Fruit fly (Drosophila melanogaster): ENCODE measurements around the gene robl37BC.
A peak's percentile ranks its signal among the peaks of the same experiment; 100 is the strongest.

robl37BC gene

DNA sequence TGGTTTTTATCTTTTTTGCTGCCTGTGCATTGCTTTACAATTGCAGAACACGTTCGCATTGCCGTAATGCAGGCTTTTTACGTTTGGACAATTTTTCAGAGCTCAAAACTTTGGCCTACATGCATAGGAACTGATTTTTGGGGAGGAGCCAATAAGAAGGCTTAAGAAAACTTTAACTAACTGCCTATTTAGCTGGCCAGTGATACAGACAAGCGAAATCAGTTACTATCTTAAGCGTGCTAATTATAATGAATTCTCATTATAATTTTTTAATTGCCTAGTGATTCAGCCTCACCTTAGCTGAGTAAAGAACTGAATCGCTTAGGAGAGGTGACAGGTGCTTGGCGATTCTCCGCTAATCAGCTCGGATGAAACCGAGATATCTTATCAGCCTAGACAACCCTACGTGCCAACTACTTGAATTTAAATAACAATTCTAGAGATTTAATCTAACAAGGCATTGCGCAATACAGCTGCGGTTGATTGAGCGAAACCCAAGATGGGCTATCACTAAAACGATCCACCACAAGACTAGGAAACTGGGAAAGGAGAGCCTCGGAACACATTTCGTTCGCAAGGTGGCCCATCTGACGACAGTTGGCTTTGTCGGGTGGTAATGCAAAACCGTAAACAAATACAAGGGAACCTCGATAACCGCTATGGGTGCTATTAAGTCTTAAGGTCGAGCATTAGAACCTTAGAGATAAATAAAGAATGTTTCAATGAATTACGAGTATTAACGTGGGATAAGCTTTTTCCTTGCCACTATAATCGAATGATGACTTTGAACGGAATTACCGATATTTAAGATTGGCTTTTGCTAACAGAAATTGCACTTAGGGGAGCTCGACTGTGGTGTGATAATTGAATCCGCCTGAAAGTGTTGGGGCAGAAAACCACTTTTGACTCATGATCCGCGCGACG lies 25.2 kb upstream of the robl37BC start (continued):
- TF ChIP-seq mirr (GFP tag; optimal IDR thresholded peaks at IDR 0.05) (peak; percentile 90), grn (GFP tag; optimal IDR thresholded peaks at IDR 0.05) (peak; percentile 87)

DNA sequence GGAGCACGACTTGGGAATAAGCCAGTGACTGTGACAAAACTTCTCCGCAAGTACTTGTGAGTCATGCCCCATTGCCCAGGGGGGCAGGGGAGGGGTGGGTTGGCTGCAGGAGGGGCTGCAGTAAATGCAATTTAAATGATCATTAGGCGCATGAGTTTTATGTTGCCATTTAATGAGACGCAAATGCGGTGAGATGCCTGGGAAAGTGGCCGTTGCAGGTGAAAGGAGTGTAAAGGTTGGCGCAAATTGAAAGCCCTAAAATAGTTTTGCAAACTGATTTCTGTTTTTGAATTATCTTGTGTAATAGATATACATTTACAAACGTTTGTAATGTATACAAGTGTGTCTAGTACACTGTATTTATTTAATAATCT lies 24.6 kb upstream of the robl37BC start:
- no peak for TF ChIP-seq CG10321 (GFP tag; IDR thresholded peaks at IDR 0.05)
- no peak for TF ChIP-seq org-1 (GFP tag; optimal IDR thresholded peaks at IDR 0.05)
- TF ChIP-seq mirr (GFP tag; optimal IDR thresholded peaks at IDR 0.05) = no peak
- no peak for TF ChIP-seq CG8290 (GFP tag; optimal IDR thresholded peaks at IDR 0.05)
- TF ChIP-seq CG8290 (tag; optimal IDR thresholded peaks at IDR 0.05) = no peak
- 0 out of 3 replicates have a peak, but pooled peaks have one; percentile 7 for TF ChIP-seq Opbp (GFP tag; IDR thresholded peaks at IDR 0.05; ENCODE audit: partially characterized antibody)
- peak; percentile 30; the same call in 1 of the 2 replicates for TF ChIP-seq crol (GFP tag; IDR thresholded peaks at IDR 0.05)

DNA sequence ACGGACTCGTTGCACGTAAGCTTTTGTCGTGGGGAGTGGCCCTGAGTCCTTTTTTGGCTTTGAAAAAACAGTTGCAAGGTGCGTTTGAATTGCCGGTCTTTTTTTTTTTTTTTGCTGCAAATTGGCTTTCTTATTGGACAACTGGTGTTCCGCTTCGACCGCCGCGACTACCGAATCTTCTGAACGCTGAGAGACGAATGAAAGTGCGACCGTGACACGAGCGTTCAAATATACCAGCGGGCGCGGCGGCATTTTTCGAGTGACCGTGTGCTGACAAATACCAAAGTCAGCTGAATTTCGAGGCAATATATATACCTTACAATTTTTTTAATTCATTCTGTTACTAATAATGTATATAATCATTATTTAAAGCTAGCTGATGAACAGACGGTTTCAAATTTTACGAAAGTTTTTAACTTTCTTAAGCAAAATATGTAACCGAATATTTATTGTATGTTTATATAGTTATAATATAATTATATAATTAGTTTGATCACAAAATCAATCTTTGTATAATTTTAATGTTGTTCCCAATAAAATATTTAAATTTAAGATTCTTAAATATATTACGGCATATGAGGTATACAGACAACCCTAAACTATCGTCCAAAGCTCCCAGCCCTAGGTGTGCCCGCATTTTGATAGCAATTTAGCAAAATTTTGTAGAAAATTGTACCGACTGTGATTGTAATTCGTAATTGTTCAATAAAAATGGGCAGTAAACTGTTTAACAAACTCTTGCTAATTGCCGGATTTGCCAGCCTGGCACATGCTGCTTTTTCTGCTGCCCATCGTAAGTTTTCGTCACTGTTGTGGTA lies 23.4 kb upstream of the robl37BC start, which contains the start of the genes Swip-1 and EMC5:
Swip-1 (minus strand) TSS at position 203 of the 818 bp plus-strand sequence.
EMC5 (plus strand) TSS at position 630 of the 818 bp plus-strand sequence.
- TF ChIP-seq dysf (GFP tag; IDR thresholded peaks at IDR 0.05) (peak; percentile 73), CG4820 (GFP tag; optimal IDR thresholded peaks at IDR 0.05) (peak; percentile 43), CG18476 (GFP tag; optimal IDR thresholded peaks at IDR 0.05) (no peak), Nf-YC (tag; optimal IDR thresholded peaks at IDR 0.05) (peak; percentile 78), D (optimal IDR thresholded peaks at IDR 0.05) (no peak), D (GFP tag; optimal IDR thresholded peaks at IDR 0.05) (peak; percentile 14), salm (tag; optimal IDR thresholded peaks at IDR 0.05) (no peak), Xbp1 (GFP tag; optimal IDR thresholded peaks at IDR 0.05) (peak; percentile 73), CG10274 (GFP tag; optimal IDR thresholded peaks at IDR 0.05) (no peak), CG7271 (tag; optimal IDR thresholded peaks at IDR 0.05) (no peak), CG14014 (GFP tag; IDR thresholded peaks at IDR 0.05) (peak; percentile 73), nerfin-1 (tag; optimal IDR thresholded peaks at IDR 0.05) (peak; percentile 42), eyg (GFP tag; optimal IDR thresholded peaks at IDR 0.05) (no peak), vfl (GFP tag; optimal IDR thresholded peaks at IDR 0.05) (no peak), CG7839 (tag; optimal IDR thresholded peaks at IDR 0.05) (peak; percentile 73), Atf3 (GFP tag; optimal IDR thresholded peaks at IDR 0.05) (no peak), tap (tag; optimal IDR thresholded peaks at IDR 0.05) (peak; percentile 45), YL-1 (GFP tag; optimal IDR thresholded peaks at IDR 0.05) (no peak), hbn (GFP tag; IDR thresholded peaks at IDR 0.05; ENCODE audit: partially characterized antibody) (peak; percentile 40; the same call in 1 of the 2 replicates), phol (tag; optimal IDR thresholded peaks at IDR 0.05) (peak; percentile 84), CG12744 (GFP tag; optimal IDR thresholded peaks at IDR 0.05) (no peak), cas (GFP tag; IDR thresholded peaks at IDR 0.05) (0 out of 2 replicates have a peak, but pooled peaks have one; percentile 5), CG12155 (GFP tag; optimal IDR thresholded peaks at IDR 0.05) (peak; percentile 38), CG5180 (GFP tag; optimal IDR thresholded peaks at IDR 0.05) (no peak), Blimp-1 (GFP tag; optimal IDR thresholded peaks at IDR 0.05) (peak; percentile 45), CG1233 (GFP tag; optimal IDR thresholded peaks at IDR 0.05) (peak; percentile 58), trem (tag; optimal IDR thresholded peaks at IDR 0.05) (peak; percentile 60), otp (GFP tag; IDR thresholded peaks at IDR 0.05) (no peak; the same call in 2 of the 3 replicates), CG11560 (tag; IDR thresholded peaks at IDR 0.05) (no peak), Mes4 (GFP tag; optimal IDR thresholded peaks at IDR 0.05) (no peak), CG17612 (GFP tag; IDR thresholded peaks at IDR 0.05) (0 out of 2 replicates have a peak, but pooled peaks have one; percentile 31), CG13287 (GFP tag; IDR thresholded peaks at IDR 0.05; ENCODE audit: partially characterized antibody) (peak; percentile 57), CG14860 (GFP tag; IDR thresholded peaks at IDR 0.05; ENCODE audit: partially characterized antibody) (peak; percentile 21; the same call in 1 of the 3 replicates), crol (GFP tag; IDR thresholded peaks at IDR 0.05) (0 out of 2 replicates have a peak, but pooled peaks have one; percentile 13), Poxn (GFP tag; IDR thresholded peaks at IDR 0.05) (0 out of 2 replicates have a peak, but pooled peaks have one; percentile 10), ssp (GFP tag; IDR thresholded peaks at IDR 0.05) (peak; percentile 61)

Measured in whole organism, embryonic.